Worm (Caenorhabditis elegans) whole organism, L3 larva: ENCODE measurements around the gene nhr-7.

ENCODE experiments used
- ZK546.5 ChIP-seq: sonication (generic microtip); optimal IDR thresholded peaks from 2 replicates; lab custom pipeline; 2017; ENCODE audit warnings: missing biosample characterization, missing genetic modification characterization
- ceh-16 ChIP-seq: sonication (generic microtip); optimal IDR thresholded peaks from 2 replicates; lab custom pipeline; 2017; ENCODE audit warnings: missing biosample characterization, missing genetic modification characterization
- elt-3 ChIP-seq, 3 experiments: fragments of 150-350 bp in 1 of 3; sonication (generic microtip) in 2 of 3; optimal IDR thresholded peaks; 2 replicates in 2 of 3; 4 replicates in 1 of 3; lab custom pipeline; 2014 to 2017; ENCODE audit warnings: missing biosample characterization in 3 of 3, missing genetic modification characterization in 3 of 3
- hmg-11 ChIP-seq: sonication (generic microtip); optimal IDR thresholded peaks from 2 replicates; lab custom pipeline; 2016; ENCODE audit warnings: missing genetic modification characterization, missing compliant biosample characterization
- lin-39 ChIP-seq: fragments of 150-350 bp; optimal IDR thresholded peaks from 2 replicates; lab custom pipeline; 2018; ENCODE audit warnings: missing biosample characterization, missing genetic modification reagents, missing genetic modification characterization
- mml-1 ChIP-seq: fragments of 150-350 bp; sonication (generic microtip); optimal IDR thresholded peaks from 3 replicates; lab custom pipeline; 2014; ENCODE audit warnings: missing biosample characterization, missing genetic modification characterization
- nfya-1 ChIP-seq: sonication (generic microtip); optimal IDR thresholded peaks from 2 replicates; lab custom pipeline; 2017; ENCODE audit warnings: missing genetic modification characterization, mild to moderate bottlenecking, missing compliant biosample characterization, antibody characterized with exemption, moderate library complexity; ENCODE audit not compliant: insufficient read depth
- nhr-12 ChIP-seq: fragments of 150-350 bp; optimal IDR thresholded peaks from 2 replicates; lab custom pipeline; 2014; ENCODE audit warnings: missing biosample characterization, missing genetic modification characterization
- nhr-23 ChIP-seq: fragments of 150-350 bp; optimal IDR thresholded peaks from 2 replicates; lab custom pipeline; 2014; ENCODE audit warnings: missing biosample characterization, missing genetic modification reagents, missing genetic modification characterization
- nhr-237 ChIP-seq: fragments of 150-350 bp; optimal IDR thresholded peaks from 2 replicates; lab custom pipeline; 2014; ENCODE audit warnings: missing biosample characterization, missing genetic modification characterization
- unc-62 ChIP-seq: fragments of 150-350 bp; sonication (generic microtip); optimal IDR thresholded peaks from 4 replicates; lab custom pipeline; 2014; ENCODE audit warnings: missing biosample characterization, missing genetic modification reagents, missing genetic modification characterization

ce11 chrIV:11286112-11286511 is 14.9 kb upstream of the nhr-7 start:
- no peak for TF ChIP-seq unc-62
- no peak for TF ChIP-seq nhr-23 (tag; lab: Kevin White, UChicago)
- no peak for TF ChIP-seq mml-1 (tag; lab: Kevin White, UChicago)
- no peak for TF ChIP-seq nfya-1 (tag; lab: Kevin White, UChicago)
- TF ChIP-seq ZK546.5 (tag; lab: Kevin White, UChicago), result no peak
- no peak for TF ChIP-seq nhr-237
- no peak for TF ChIP-seq nhr-12
- no peak for TF ChIP-seq ceh-16 (tag; lab: Kevin White, UChicago)
- TF ChIP-seq hmg-11 (tag; lab: Kevin White, UChicago), result no peak
- no peak for TF ChIP-seq lin-39 (tag; lab: Kevin White, UChicago)
- no peak for TF ChIP-seq elt-3 (tag; optimal IDR thresholded peaks at IDR 0.05; lab: Kevin White, UChicago)
